Fruit fly (Drosophila melanogaster) whole organism, embryonic: ENCODE results near the gene CG11598.

Source experiments
- ATbp ChIP-seq: fragments of 200-800 bp; sonication (Bioruptor generic); optimal IDR thresholded peaks from 2 replicates; lab custom pipeline; 2017; ENCODE audit warnings: missing biosample characterization, mild to moderate bottlenecking, missing genetic modification characterization, missing genetic modification reagents
- Abd-B ChIP-seq: fragments of 200-800 bp; sonication (Bioruptor generic); optimal IDR thresholded peaks from 2 replicates; lab custom pipeline; 2018; ENCODE audit warnings: missing biosample characterization, mild to moderate bottlenecking, missing genetic modification characterization, moderate library complexity
- B-H1 ChIP-seq: fragments of 200-800 bp; sonication (Bioruptor generic); IDR thresholded peaks from 3 replicates; pipeline ENCODE4 v1.3.6; 2022; ENCODE audit warnings: missing biosample characterization, missing genetic modification characterization
- CG10147 ChIP-seq: fragments of 200-800 bp; sonication (Bioruptor generic); optimal IDR thresholded peaks from 2 replicates; lab custom pipeline; 2019; ENCODE audit warnings: missing biosample characterization, mild to moderate bottlenecking, missing genetic modification characterization, moderate library complexity
- CG10267 ChIP-seq: fragments of 200-800 bp; sonication (Bioruptor generic); optimal IDR thresholded peaks from 2 replicates; lab custom pipeline; 2018; ENCODE audit warnings: missing biosample characterization, mild to moderate bottlenecking, missing genetic modification characterization, moderate library complexity
- CG12219 ChIP-seq: fragments of 200-800 bp; sonication (Bioruptor generic); optimal IDR thresholded peaks from 3 replicates; lab custom pipeline; 2018; ENCODE audit warnings: missing biosample characterization, mild to moderate bottlenecking, missing genetic modification characterization
- CG13287 ChIP-seq: fragments of 200-800 bp; sonication (Bioruptor generic); IDR thresholded peaks from 2 replicates; pipeline ENCODE4 v1.3.6; 2022; ENCODE audit warnings: missing biosample characterization, missing genetic modification characterization; ENCODE audit not compliant: partially characterized antibody
- CG13296 ChIP-seq: fragments of 200-800 bp; sonication (Bioruptor generic); optimal IDR thresholded peaks from 3 replicates; lab custom pipeline; 2018; ENCODE audit warnings: missing biosample characterization, mild to moderate bottlenecking, missing genetic modification characterization
- CG15479 ChIP-seq: fragments of 200-800 bp; sonication (Bioruptor generic); optimal IDR thresholded peaks from 3 replicates; lab custom pipeline; 2019; ENCODE audit warnings: missing biosample characterization, mild to moderate bottlenecking, missing genetic modification characterization, moderate library complexity
- CG15696 ChIP-seq: fragments of 200-800 bp; sonication (Bioruptor generic); optimal IDR thresholded peaks from 2 replicates; lab custom pipeline; 2019; ENCODE audit warnings: missing biosample characterization, mild to moderate bottlenecking, missing genetic modification characterization, moderate library complexity
- CG16779 ChIP-seq: fragments of 200-800 bp; sonication (Bioruptor generic); IDR thresholded peaks from 2 replicates; pipeline ENCODE4 v1.3.6; 2022; ENCODE audit warnings: missing biosample characterization, missing genetic modification characterization
- CG16863 ChIP-seq: fragments of 200-800 bp; sonication (Bioruptor generic); optimal IDR thresholded peaks from 3 replicates; lab custom pipeline; 2016; ENCODE audit warnings: missing biosample characterization, missing genetic modification characterization
- CG32532 ChIP-seq: fragments of 200-800 bp; sonication (Bioruptor generic); IDR thresholded peaks from 2 replicates; pipeline ENCODE4 v1.3.6; 2022; ENCODE audit warnings: missing biosample characterization, missing genetic modification characterization
- CG4424 ChIP-seq: fragments of 200-800 bp; sonication (Bioruptor generic); optimal IDR thresholded peaks from 3 replicates; lab custom pipeline; 2016; ENCODE audit warnings: missing biosample characterization, missing genetic modification characterization
- CG4730 ChIP-seq: fragments of 200-800 bp; sonication (Bioruptor generic); IDR thresholded peaks from 2 replicates; pipeline ENCODE4 v1.3.6; 2022; ENCODE audit warnings: missing biosample characterization, missing genetic modification characterization
- CG6254 ChIP-seq: fragments of 200-800 bp; sonication (Bioruptor generic); optimal IDR thresholded peaks from 3 replicates; lab custom pipeline; 2017; ENCODE audit warnings: mild to moderate bottlenecking, missing biosample characterization, missing genetic modification reagents, missing genetic modification characterization
- CG6813 ChIP-seq: fragments of 200-800 bp; sonication (Bioruptor generic); optimal IDR thresholded peaks from 2 replicates; lab custom pipeline; 2017; ENCODE audit warnings: missing biosample characterization, missing genetic modification characterization, mild to moderate bottlenecking, moderate library complexity, missing genetic modification reagents
- CG8281 ChIP-seq: fragments of 200-800 bp; sonication (Bioruptor generic); optimal IDR thresholded peaks from 2 replicates; lab custom pipeline; 2018; ENCODE audit warnings: missing biosample characterization, mild to moderate bottlenecking, missing genetic modification characterization, moderate library complexity
- CG8359 ChIP-seq: fragments of 200-800 bp; sonication (Bioruptor generic); optimal IDR thresholded peaks from 2 replicates; lab custom pipeline; 2017; ENCODE audit warnings: missing biosample characterization, mild to moderate bottlenecking, missing genetic modification characterization, borderline replicate concordance
- CG8924 ChIP-seq: fragments of 200-800 bp; optimal IDR thresholded peaks from 3 replicates; lab custom pipeline; 2019; ENCODE audit warnings: missing biosample characterization, mild to moderate bottlenecking, missing genetic modification characterization, moderate library complexity
- CG9817 ChIP-seq: fragments of 200-800 bp; sonication (Bioruptor generic); optimal IDR thresholded peaks from 2 replicates; lab custom pipeline; 2018; ENCODE audit warnings: missing biosample characterization, mild to moderate bottlenecking, missing genetic modification characterization, moderate library complexity
- CG9932 ChIP-seq: fragments of 200-800 bp; sonication (Bioruptor generic); IDR thresholded peaks from 2 replicates; pipeline ENCODE4 v1.3.6; 2022; ENCODE audit warnings: missing biosample characterization, missing genetic modification characterization
- Deaf1 ChIP-seq: fragments of 200-800 bp; optimal IDR thresholded peaks from 3 replicates; lab custom pipeline; 2019; ENCODE audit warnings: missing biosample characterization, mild to moderate bottlenecking, missing genetic modification characterization, moderate library complexity
- Dip2 ChIP-seq: fragments of 200-800 bp; sonication (Bioruptor generic); IDR thresholded peaks from 2 replicates; pipeline ENCODE4 v1.3.6; 2022; ENCODE audit warnings: missing biosample characterization, missing genetic modification characterization
- Drgx ChIP-seq: fragments of 200-800 bp; sonication (Bioruptor generic); IDR thresholded peaks from 2 replicates; pipeline ENCODE4 v1.3.6; 2022; ENCODE audit warnings: missing biosample characterization, missing genetic modification characterization
- HmgZ ChIP-seq: fragments of 200-800 bp; sonication (Bioruptor generic); optimal IDR thresholded peaks from 2 replicates; lab custom pipeline; 2018; ENCODE audit warnings: missing biosample characterization, mild to moderate bottlenecking, missing genetic modification characterization
- Hr39 ChIP-seq: fragments of >200 bp; optimal IDR thresholded peaks from 2 replicates; lab custom pipeline; 2017
- Hr78 ChIP-seq, 2 experiments: fragments of 200-800 bp in 1 of 2; fragments of >200 bp in 1 of 2; sonication (Bioruptor generic) in 1 of 2; optimal IDR thresholded peaks; 2 replicates each; lab custom pipeline; 2017 to 2019; ENCODE audit warnings: missing biosample characterization in 2 of 2, missing genetic modification characterization in 2 of 2, mild to moderate bottlenecking in 1 of 2, moderate library complexity in 1 of 2
- Jarid2 ChIP-seq: fragments of 200-800 bp; sonication (Bioruptor generic); optimal IDR thresholded peaks from 3 replicates; lab custom pipeline; 2017; ENCODE audit warnings: mild to moderate bottlenecking, missing biosample characterization, missing genetic modification reagents, missing genetic modification characterization
- Kr ChIP-seq: fragments of 200-800 bp; sonication (Bioruptor generic); optimal IDR thresholded peaks from 2 replicates; lab custom pipeline; 2017; ENCODE audit warnings: missing biosample characterization, mild to moderate bottlenecking, missing genetic modification characterization
- Lim3 ChIP-seq: fragments of 200-800 bp; sonication (Bioruptor generic); IDR thresholded peaks from 2 replicates; pipeline ENCODE4 v1.3.6; 2022; ENCODE audit warnings: missing biosample characterization, missing genetic modification characterization
- Meics ChIP-seq: fragments of 200-800 bp; sonication (Bioruptor generic); optimal IDR thresholded peaks from 2 replicates; lab custom pipeline; 2017; ENCODE audit warnings: missing biosample characterization, mild to moderate bottlenecking, missing genetic modification characterization
- NC2β ChIP-seq: fragments of 200-800 bp; sonication (Bioruptor generic); optimal IDR thresholded peaks from 2 replicates; lab custom pipeline; 2016; ENCODE audit warnings: missing biosample characterization, missing genetic modification characterization
- Trl ChIP-seq, 3 experiments: fragments of >200 bp in 2 of 3; fragments of 200-800 bp in 1 of 3; sonication (Bioruptor generic) in 1 of 3; optimal IDR thresholded peaks; 2 replicates in 1 of 3; 3 replicates in 2 of 3; lab custom pipeline; 2016 to 2017; ENCODE audit warnings: missing biosample characterization in 1 of 3, missing genetic modification characterization in 1 of 3
- az2 ChIP-seq: fragments of 200-800 bp; sonication (Bioruptor generic); optimal IDR thresholded peaks from 3 replicates; lab custom pipeline; 2016; ENCODE audit warnings: missing biosample characterization, missing genetic modification characterization
- ci ChIP-seq: fragments of 200-800 bp; sonication (Bioruptor generic); IDR thresholded peaks from 3 replicates; pipeline ENCODE4 v1.3.6; 2022; ENCODE audit warnings: missing biosample characterization, missing genetic modification characterization
- dan ChIP-seq: fragments of 200-800 bp; sonication (Bioruptor generic); IDR thresholded peaks from 2 replicates; pipeline ENCODE4 v1.3.6; 2022; ENCODE audit warnings: missing biosample characterization, missing genetic modification characterization
- dimm ChIP-seq: fragments of 200-800 bp; sonication (Bioruptor generic); IDR thresholded peaks from 2 replicates; pipeline ENCODE4 v1.3.6; 2022; ENCODE audit warnings: missing biosample characterization, missing genetic modification characterization
- dmrt99B ChIP-seq: fragments of 200-800 bp; sonication (Bioruptor generic); optimal IDR thresholded peaks from 2 replicates; lab custom pipeline; 2018; ENCODE audit warnings: missing biosample characterization, mild to moderate bottlenecking, missing genetic modification characterization, moderate library complexity
- ewg ChIP-seq: fragments of 200-800 bp; sonication (Bioruptor generic); optimal IDR thresholded peaks from 3 replicates; lab custom pipeline; 2017; ENCODE audit warnings: mild to moderate bottlenecking, missing biosample characterization, missing genetic modification reagents, missing genetic modification characterization
- gce ChIP-seq: fragments of 200-800 bp; sonication (Bioruptor generic); IDR thresholded peaks from 3 replicates; pipeline ENCODE4 v1.3.6; 2022; ENCODE audit warnings: missing biosample characterization, missing genetic modification characterization
- gcm ChIP-seq: fragments of 200-800 bp; sonication (Bioruptor generic); optimal IDR thresholded peaks from 2 replicates; lab custom pipeline; 2019; ENCODE audit warnings: missing biosample characterization, mild to moderate bottlenecking, missing genetic modification characterization, moderate library complexity
- grn ChIP-seq: fragments of 200-800 bp; sonication (Bioruptor generic); optimal IDR thresholded peaks from 3 replicates; lab custom pipeline; 2017; ENCODE audit warnings: missing biosample characterization, missing genetic modification characterization
- ham ChIP-seq: fragments of 200-800 bp; sonication (Bioruptor generic); IDR thresholded peaks from 2 replicates; pipeline ENCODE4 v1.3.6; 2022; ENCODE audit warnings: missing biosample characterization, missing genetic modification characterization
- hbn ChIP-seq: fragments of 200-800 bp; sonication (Bioruptor generic); IDR thresholded peaks from 2 replicates; pipeline ENCODE4 v1.3.6; 2022; ENCODE audit warnings: missing biosample characterization, missing genetic modification characterization; ENCODE audit not compliant: partially characterized antibody
- nmo ChIP-seq: fragments of 200-800 bp; sonication (Bioruptor generic); optimal IDR thresholded peaks from 2 replicates; lab custom pipeline; 2018; ENCODE audit warnings: missing biosample characterization, mild to moderate bottlenecking, missing genetic modification characterization, moderate library complexity
- p53 ChIP-seq: fragments of 200-800 bp; sonication (Bioruptor generic); optimal IDR thresholded peaks from 2 replicates; lab custom pipeline; 2016; ENCODE audit warnings: missing biosample characterization, missing genetic modification characterization
- sens-2 ChIP-seq: fragments of 200-800 bp; sonication (Bioruptor generic); IDR thresholded peaks from 2 replicates; pipeline ENCODE4 v1.3.6; 2022; ENCODE audit warnings: missing biosample characterization, missing genetic modification characterization
- sima ChIP-seq: fragments of 200-800 bp; sonication (Bioruptor generic); optimal IDR thresholded peaks from 2 replicates; lab custom pipeline; 2016; ENCODE audit warnings: missing biosample characterization, missing genetic modification characterization
- sqz ChIP-seq: fragments of 200-800 bp; sonication (Bioruptor generic); optimal IDR thresholded peaks from 3 replicates; lab custom pipeline; 2018; ENCODE audit warnings: missing biosample characterization, mild to moderate bottlenecking, missing genetic modification characterization
- toy ChIP-seq: fragments of 200-800 bp; sonication (Bioruptor generic); IDR thresholded peaks from 2 replicates; pipeline ENCODE4 v1.3.6; 2022; ENCODE audit warnings: missing biosample characterization, missing genetic modification characterization

The CG11598 gene

dm6 chr3R:12627691-12628148 lies 7.0 kb upstream of the CG11598 start, which contains the start of the genes Vha55 and Snx3 (continued):
- TF ChIP-seq NC2β (GFP tag; lab: Kevin White, UChicago) (peak; percentile 86), Lim3 (GFP tag; lab: Robert Waterston, UW) (no peak), CG8359 (GFP tag; lab: Kevin White, UChicago) (no peak), CG4424 (GFP tag; lab: Kevin White, UChicago) (peak; percentile 63), Hr78 (GFP tag; optimal IDR thresholded peaks at IDR 0.05; lab: Kevin White, UChicago) (peak in 1 of 2 experiments; percentile 25), HmgZ (tag; lab: Kevin White, UChicago) (peak; percentile 91), CG15479 (GFP tag; lab: Kevin White, UChicago) (no peak), CG16779 (no peak), Dip2 (GFP tag; lab: Robert Waterston, UW) (no peak), CG15696 (tag; lab: Kevin White, UChicago) (peak; percentile 20), CG6813 (GFP tag; lab: Kevin White, UChicago) (no peak), CG32532 (GFP tag; lab: Robert Waterston, UW) (no peak), sima (GFP tag; lab: Kevin White, UChicago) (peak; percentile 36), grn (no peak), CG12219 (GFP tag; lab: Kevin White, UChicago) (no peak), nmo (GFP tag; lab: Kevin White, UChicago) (peak; percentile 81), CG13287 (no peak), ham (no peak), CG9932 (no peak), Jarid2 (GFP tag; lab: Kevin White, UChicago) (peak; percentile 56), gce (no peak), sens-2 (GFP tag; lab: Robert Waterston, UW) (no peak), Drgx (GFP tag; lab: Robert Waterston, UW) (no peak), Hr39 (lab: Kevin White, UChicago) (peak; percentile 74), hbn (GFP tag; lab: Robert Waterston, UW) (no peak), CG8281 (tag; lab: Kevin White, UChicago) (no peak), CG13296 (GFP tag; lab: Kevin White, UChicago) (no peak), dan (GFP tag; lab: Robert Waterston, UW) (no peak), ATbp (no peak), az2 (GFP tag; lab: Kevin White, UChicago) (peak; percentile 52), CG9817 (tag; lab: Kevin White, UChicago) (peak; percentile 71), sqz (GFP tag; lab: Kevin White, UChicago) (no peak), CG10147 (GFP tag; lab: Kevin White, UChicago) (no peak), dmrt99B (tag; lab: Kevin White, UChicago) (no peak), CG8924 (tag; lab: Kevin White, UChicago) (peak; percentile 43), ewg (GFP tag; lab: Kevin White, UChicago) (peak; percentile 46), Meics (GFP tag; lab: Kevin White, UChicago) (peak; percentile 56), CG6254 (GFP tag; lab: Kevin White, UChicago) (no peak), gcm (no peak), Deaf1 (tag; lab: Kevin White, UChicago) (no peak), p53 (GFP tag; lab: Kevin White, UChicago) (peak; percentile 87), CG16863 (GFP tag; lab: Kevin White, UChicago) (peak; percentile 42), ci (GFP tag; lab: Robert Waterston, UW) (no peak), CG10267 (tag; lab: Kevin White, UChicago) (peak; percentile 100), CG4730 (GFP tag; lab: Robert Waterston, UW) (no peak), Kr (GFP tag; lab: Kevin White, UChicago) (no peak), Abd-B (peak; percentile 63), toy (no peak), B-H1 (no peak), Trl (optimal IDR thresholded peaks at IDR 0.05; lab: Kevin White, UChicago) (peak in 1 of 2 experiments; percentile 21), Trl (GFP tag; optimal IDR thresholded peaks at IDR 0.05; lab: Kevin White, UChicago) (peak; percentile 92), dimm (GFP tag; lab: Robert Waterston, UW) (no peak)
